Worm (Caenorhabditis elegans) whole organism, L4/young adult: ENCODE data around the gene nlp-35.

Source experiments
- W03F9.2 ChIP-seq: fragments of 150-350 bp; optimal IDR thresholded peaks from 2 replicates; lab custom pipeline; 2014; ENCODE audit warnings: missing biosample characterization, missing genetic modification characterization
- dao-5 ChIP-seq: sonication (generic microtip); optimal IDR thresholded peaks from 2 replicates; lab custom pipeline; 2016; ENCODE audit warnings: missing genotype, missing genetic modification characterization, moderate library complexity, missing compliant biosample characterization
- him-1 ChIP-seq: sonication (generic microtip); optimal IDR thresholded peaks from 2 replicates; lab custom pipeline; 2016; ENCODE audit warnings: missing genotype, missing genetic modification reagents, missing genetic modification characterization, missing compliant biosample characterization

- TF ChIP-seq dao-5 (tag; lab: Kevin White, UChicago) (no peak), him-1 (tag; lab: Kevin White, UChicago) (no peak), W03F9.2 (tag; lab: Kevin White, UChicago) (no peak)
Observed at ce11 chrIV:9563079-9563478, 44.4 kb upstream of the nlp-35 start, which contains the start of gene col-122.
